Fruit fly (Drosophila melanogaster) Kc167 (cell line): Measurements from ENCODE around the gene fok.

Source experiments
- Myc ChIP-seq: fragments of >200 bp; optimal IDR thresholded peaks from 2 replicates; lab custom pipeline; 2017; ENCODE audit warnings: missing external identifiers
- insv ChIP-seq: fragments of >200 bp; optimal IDR thresholded peaks from 3 replicates; lab custom pipeline; 2018; ENCODE audit warnings: missing external identifiers
- psq ChIP-seq: fragments of >200 bp; optimal IDR thresholded peaks from 2 replicates; lab custom pipeline; 2017; ENCODE audit warnings: missing external identifiers
- ttk ChIP-seq: sonication (Bioruptor generic); optimal IDR thresholded peaks from 2 replicates; lab custom pipeline; 2017; ENCODE audit warnings: missing external identifiers

DNA sequence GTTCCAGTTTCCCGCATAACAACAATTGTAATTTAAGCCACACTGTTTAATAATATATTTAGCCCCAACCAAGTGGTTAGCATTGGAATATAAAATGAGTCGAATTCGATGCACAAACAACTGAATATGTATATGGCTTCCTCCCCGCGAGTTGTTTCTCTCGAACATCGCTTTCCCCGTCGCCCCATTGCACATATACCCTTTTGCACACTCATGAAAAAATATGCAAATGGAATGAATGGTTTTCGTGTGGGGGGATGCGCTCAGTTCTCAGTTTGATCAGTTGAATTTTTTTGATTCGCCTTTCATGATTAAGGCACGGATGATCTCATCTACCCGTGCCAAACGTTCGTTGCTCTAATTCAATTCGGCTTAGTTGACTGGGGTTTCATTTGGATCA is 4.1 kb downstream of the fok start:
- TF ChIP-seq psq (no peak), ttk (lab: Kevin White, UChicago) (no peak), insv (no peak), Myc (lab: Kevin White, UChicago) (no peak)
